Worm (Caenorhabditis elegans) whole organism, early embryonic: ENCODE measurements around the gene ttc-7.

ENCODE experiments used
- B0310.2 ChIP-seq: sonication (generic microtip); optimal IDR thresholded peaks from 2 replicates; lab custom pipeline; 2016; ENCODE audit warnings: mild to moderate bottlenecking, missing genetic modification characterization, missing compliant biosample characterization
- aly-1 ChIP-seq: sonication (generic microtip); optimal IDR thresholded peaks from 2 replicates; lab custom pipeline; 2016; ENCODE audit warnings: missing genetic modification characterization, missing compliant biosample characterization
- ama-1 ChIP-seq: fragments of 150-350 bp; optimal IDR thresholded peaks from 2 replicates; lab custom pipeline; 2014
- ets-7 ChIP-seq: sonication (generic microtip); optimal IDR thresholded peaks from 2 replicates; lab custom pipeline; 2016; ENCODE audit warnings: missing genotype, missing genetic modification characterization, missing compliant biosample characterization
- flt-1 ChIP-seq: fragments of 200-800 bp; sonication (Bioruptor generic); IDR thresholded peaks from 2 replicates; pipeline ENCODE4 v1.3.6; 2022; ENCODE audit warnings: missing genetic modification characterization, missing compliant biosample characterization
- hmbx-1 ChIP-seq: sonication (generic microtip); optimal IDR thresholded peaks from 2 replicates; lab custom pipeline; 2016; ENCODE audit warnings: mild to moderate bottlenecking, missing genetic modification characterization, missing compliant biosample characterization
- hmg-4 ChIP-seq: fragments of 200-800 bp; sonication (Bioruptor generic); optimal IDR thresholded peaks from 2 replicates; lab custom pipeline; 2018; ENCODE audit warnings: mild to moderate bottlenecking, missing genetic modification characterization, missing compliant biosample characterization
- hnd-1 ChIP-seq: sonication (generic microtip); optimal IDR thresholded peaks from 2 replicates; lab custom pipeline; 2016; ENCODE audit warnings: missing genetic modification characterization, missing compliant biosample characterization
- pes-1 ChIP-seq: fragments of 200-800 bp; sonication (Bioruptor generic); IDR thresholded peaks from 2 replicates; pipeline ENCODE4 v1.3.6; 2022; ENCODE audit warnings: missing genetic modification reagents, missing genetic modification characterization, missing compliant biosample characterization
- scrt-1 ChIP-seq: fragments of 200-800 bp; sonication (Bioruptor generic); IDR thresholded peaks from 2 replicates; pipeline ENCODE4 v1.3.6; 2022; ENCODE audit warnings: missing genetic modification characterization, missing compliant biosample characterization
- sea-1 ChIP-seq: fragments of 200-800 bp; sonication (Bioruptor generic); conservative IDR thresholded peaks from 2 replicates; pipeline ENCODE4 v1.3.6; 2022; ENCODE audit warnings: missing genetic modification characterization, missing compliant biosample characterization
- tbx-11 ChIP-seq: fragments of 200-800 bp; sonication (Bioruptor generic); IDR thresholded peaks from 2 replicates; pipeline ENCODE4 v1.3.6; 2022; ENCODE audit warnings: missing genetic modification characterization, missing compliant biosample characterization

DNA sequence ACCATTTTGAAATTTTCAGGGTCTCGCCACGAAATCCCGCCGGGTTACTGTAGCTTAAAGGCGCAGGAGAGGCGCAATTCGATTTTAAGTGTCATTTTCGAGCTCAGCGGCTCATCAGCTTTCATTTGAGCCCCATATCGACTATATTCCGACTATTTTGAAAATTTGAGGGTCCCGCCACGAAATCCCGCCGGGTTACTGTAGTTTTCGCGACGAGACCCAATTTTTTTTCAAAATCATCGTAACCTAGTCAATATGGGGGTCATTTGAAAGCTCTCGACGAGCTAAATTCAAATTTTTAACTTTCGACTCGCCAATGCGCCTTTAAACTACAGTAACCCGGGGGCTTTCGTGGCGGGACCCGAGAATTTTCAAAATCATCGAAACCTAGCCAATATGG is 17.0 kb downstream of the ttc-7 start:
- no peak for TF ChIP-seq ama-1
- no peak for TF ChIP-seq hmg-4 (GFP tag; lab: Kevin White, UChicago)
- no peak for TF ChIP-seq pes-1
- no peak for TF ChIP-seq flt-1
- no peak for TF ChIP-seq scrt-1 (GFP tag; lab: Robert Waterston, UW)
- TF ChIP-seq sea-1 (GFP tag; lab: Robert Waterston, UW) = no peak
- TF ChIP-seq B0310.2 = no peak
- TF ChIP-seq ets-7 (tag; lab: Kevin White, UChicago) = no peak
- no peak for TF ChIP-seq hmbx-1 (tag; lab: Kevin White, UChicago)
- no peak for TF ChIP-seq tbx-11 (GFP tag; lab: Robert Waterston, UW)
- no peak for TF ChIP-seq hnd-1 (tag; lab: Kevin White, UChicago)
- no peak for TF ChIP-seq aly-1 (tag; lab: Kevin White, UChicago)
